Fruit fly (Drosophila melanogaster): ENCODE results near the gene Trmt61.

dm6 chr3R:26052150-26052908, 7.0 kb upstream of the Trmt61 start, which contains the start of the genes Exo84 and Vps2:
- TF ChIP-seq tx (GFP tag; optimal IDR thresholded peaks at IDR 0.05) (peak; percentile 28), Med (GFP tag) (peak; percentile 30), klu (GFP tag; IDR thresholded peaks at IDR 0.05) (peak; percentile 23; the same call in 1 of the 2 replicates), pros (GFP tag; optimal IDR thresholded peaks at IDR 0.05) (no peak), CG9817 (tag; optimal IDR thresholded peaks at IDR 0.05) (peak; percentile 78), lola (GFP tag; optimal IDR thresholded peaks at IDR 0.05) (peak in 1 of 3 experiments; percentile 76), Dref (GFP tag; IDR thresholded peaks at IDR 0.05) (0 out of 2 replicates have a peak, but pooled peaks have one; percentile 6), chif (GFP tag; optimal IDR thresholded peaks at IDR 0.05) (peak; percentile 9), Chrac-16 (GFP tag; optimal IDR thresholded peaks at IDR 0.05) (peak; percentile 38), CG8290 (GFP tag; optimal IDR thresholded peaks at IDR 0.05) (no peak), CG8290 (tag; optimal IDR thresholded peaks at IDR 0.05) (peak in 1 of 2 experiments; percentile 14), CG4730 (GFP tag; IDR thresholded peaks at IDR 0.05) (no peak), CG8478 (optimal IDR thresholded peaks at IDR 0.05) (no peak), fd102C (GFP tag; optimal IDR thresholded peaks at IDR 0.05) (no peak), CG7745 (tag; optimal IDR thresholded peaks at IDR 0.05) (no peak)
